Fruit fly (Drosophila melanogaster) whole organism, embryonic: ENCODE measurements around the gene Dpy-30L1.

ENCODE experiments used
- Blimp-1 ChIP-seq: fragments of 200-800 bp; sonication (Bioruptor generic); optimal IDR thresholded peaks from 3 replicates; lab custom pipeline; 2018; ENCODE audit warnings: missing biosample characterization, missing genetic modification characterization, mild to moderate bottlenecking, moderate library complexity, missing genetic modification reagents
- CG10147 ChIP-seq: fragments of 200-800 bp; sonication (Bioruptor generic); optimal IDR thresholded peaks from 2 replicates; lab custom pipeline; 2019; ENCODE audit warnings: missing biosample characterization, mild to moderate bottlenecking, missing genetic modification characterization, moderate library complexity
- CG10267 ChIP-seq: fragments of 200-800 bp; sonication (Bioruptor generic); optimal IDR thresholded peaks from 2 replicates; lab custom pipeline; 2018; ENCODE audit warnings: missing biosample characterization, mild to moderate bottlenecking, missing genetic modification characterization, moderate library complexity
- CG10462 ChIP-seq: fragments of 200-800 bp; sonication (Bioruptor generic); optimal IDR thresholded peaks from 2 replicates; lab custom pipeline; 2016; ENCODE audit warnings: missing biosample characterization, missing genetic modification characterization
- CG11093 ChIP-seq: fragments of 200-800 bp; sonication (Bioruptor generic); IDR thresholded peaks from 3 replicates; pipeline ENCODE4 v1.3.6; 2022; ENCODE audit warnings: missing biosample characterization, missing genetic modification characterization
- CG11696 ChIP-seq: fragments of 200-800 bp; sonication (Bioruptor generic); IDR thresholded peaks from 2 replicates; pipeline ENCODE4 v1.3.6; 2022; ENCODE audit warnings: missing biosample characterization, missing genetic modification characterization
- CG12155 ChIP-seq: fragments of 200-800 bp; sonication (Bioruptor generic); optimal IDR thresholded peaks from 3 replicates; lab custom pipeline; 2016; ENCODE audit warnings: missing biosample characterization, missing genetic modification characterization
- CG12769 ChIP-seq: fragments of 200-800 bp; sonication (Bioruptor generic); optimal IDR thresholded peaks from 2 replicates; lab custom pipeline; 2019; ENCODE audit warnings: missing biosample characterization, mild to moderate bottlenecking, missing genetic modification characterization, moderate library complexity
- CG13296 ChIP-seq: fragments of 200-800 bp; sonication (Bioruptor generic); optimal IDR thresholded peaks from 3 replicates; lab custom pipeline; 2018; ENCODE audit warnings: missing biosample characterization, mild to moderate bottlenecking, missing genetic modification characterization
- CG1529 ChIP-seq: fragments of 200-800 bp; sonication (Bioruptor generic); optimal IDR thresholded peaks from 3 replicates; lab custom pipeline; 2018; ENCODE audit warnings: missing biosample characterization, missing genetic modification characterization
- CG17359 ChIP-seq: fragments of 200-800 bp; sonication (Bioruptor generic); optimal IDR thresholded peaks from 3 replicates; lab custom pipeline; 2018; ENCODE audit warnings: missing biosample characterization, mild to moderate bottlenecking, missing genetic modification characterization, moderate library complexity
- CG18619 ChIP-seq: fragments of 200-800 bp; sonication (Bioruptor generic); optimal IDR thresholded peaks from 3 replicates; lab custom pipeline; 2017; ENCODE audit warnings: missing biosample characterization, mild to moderate bottlenecking, missing genetic modification characterization
- CG30020 ChIP-seq: fragments of 200-800 bp; optimal IDR thresholded peaks from 2 replicates; lab custom pipeline; 2019; ENCODE audit warnings: missing biosample characterization, mild to moderate bottlenecking, missing genetic modification characterization, moderate library complexity
- CG3065 ChIP-seq: fragments of 200-800 bp; sonication (Bioruptor generic); optimal IDR thresholded peaks from 2 replicates; lab custom pipeline; 2016; ENCODE audit warnings: missing biosample characterization, missing genetic modification characterization
- CG5180 ChIP-seq: fragments of 200-800 bp; sonication (Bioruptor generic); optimal IDR thresholded peaks from 3 replicates; lab custom pipeline; 2017; ENCODE audit warnings: missing biosample characterization, missing genetic modification characterization, mild to moderate bottlenecking, moderate library complexity, missing genetic modification reagents
- CG6654 ChIP-seq: fragments of 200-800 bp; sonication (Bioruptor generic); optimal IDR thresholded peaks from 2 replicates; lab custom pipeline; 2017; ENCODE audit warnings: missing biosample characterization, mild to moderate bottlenecking, missing genetic modification characterization
- CG6791 ChIP-seq: fragments of 200-800 bp; sonication (Bioruptor generic); IDR thresholded peaks from 3 replicates; pipeline ENCODE4 v1.3.6; 2022; ENCODE audit warnings: missing biosample characterization, missing genetic modification characterization; ENCODE audit not compliant: partially characterized antibody
- CG8388 ChIP-seq: fragments of 200-800 bp; sonication (Bioruptor generic); optimal IDR thresholded peaks from 2 replicates; lab custom pipeline; 2019; ENCODE audit warnings: missing biosample characterization, mild to moderate bottlenecking, missing genetic modification characterization, moderate library complexity
- CG8765 ChIP-seq: fragments of 200-800 bp; sonication (Bioruptor generic); IDR thresholded peaks from 2 replicates; pipeline ENCODE4 v1.3.6; 2022; ENCODE audit warnings: missing biosample characterization, missing genetic modification characterization
- CHES-1-like ChIP-seq: fragments of 200-800 bp; sonication (Bioruptor generic); optimal IDR thresholded peaks from 2 replicates; lab custom pipeline; 2016; ENCODE audit warnings: missing biosample characterization, missing genetic modification characterization
- D19B ChIP-seq: fragments of 200-800 bp; sonication (Bioruptor generic); optimal IDR thresholded peaks from 2 replicates; lab custom pipeline; 2017; ENCODE audit warnings: missing biosample characterization, mild to moderate bottlenecking, missing genetic modification characterization
- Hmr ChIP-seq: fragments of 200-800 bp; sonication (Bioruptor generic); optimal IDR thresholded peaks from 3 replicates; lab custom pipeline; 2017; ENCODE audit warnings: mild to moderate bottlenecking, missing biosample characterization, missing genetic modification reagents, missing genetic modification characterization
- Lpt ChIP-seq: fragments of >200 bp; optimal IDR thresholded peaks from 2 replicates; lab custom pipeline; 2018; ENCODE audit warnings: missing biosample characterization, missing genetic modification characterization
- Ravus ChIP-seq: fragments of 200-800 bp; sonication (Bioruptor generic); IDR thresholded peaks from 2 replicates; pipeline ENCODE4 v1.3.6; 2022; ENCODE audit warnings: missing biosample characterization, missing genetic modification characterization
- Rfx ChIP-seq: fragments of 200-800 bp; sonication (Bioruptor generic); IDR thresholded peaks from 2 replicates; pipeline ENCODE4 v1.3.6; 2022; ENCODE audit warnings: missing biosample characterization, missing genetic modification characterization
- Sry-δ ChIP-seq: fragments of 200-800 bp; sonication (Bioruptor generic); optimal IDR thresholded peaks from 2 replicates; lab custom pipeline; 2016; ENCODE audit warnings: missing biosample characterization, missing genetic modification characterization
- Taf1 ChIP-seq: fragments of 200-800 bp; sonication (Bioruptor generic); IDR thresholded peaks from 2 replicates; pipeline ENCODE4 v1.3.6; 2022; ENCODE audit warnings: missing biosample characterization, missing genetic modification characterization
- Trl ChIP-seq, 3 experiments: fragments of >200 bp in 2 of 3; fragments of 200-800 bp in 1 of 3; sonication (Bioruptor generic) in 1 of 3; optimal IDR thresholded peaks; 2 replicates in 1 of 3; 3 replicates in 2 of 3; lab custom pipeline; 2016 to 2017; ENCODE audit warnings: missing biosample characterization in 1 of 3, missing genetic modification characterization in 1 of 3
- cg ChIP-seq: fragments of 200-800 bp; sonication (Bioruptor generic); optimal IDR thresholded peaks from 3 replicates; lab custom pipeline; 2019; ENCODE audit warnings: missing biosample characterization, mild to moderate bottlenecking, missing genetic modification characterization, moderate library complexity
- chinmo ChIP-seq: fragments of 200-800 bp; sonication (Bioruptor generic); IDR thresholded peaks from 4 replicates; pipeline ENCODE4 v1.3.6; 2022; ENCODE audit warnings: missing biosample characterization, missing genetic modification characterization; ENCODE audit not compliant: partially characterized antibody
- crc ChIP-seq: fragments of 200-800 bp; sonication (Bioruptor generic); optimal IDR thresholded peaks from 2 replicates; lab custom pipeline; 2016; ENCODE audit warnings: missing biosample characterization, missing genetic modification characterization
- dpn ChIP-seq, 2 experiments: fragments of 200-800 bp; sonication (Bioruptor generic); optimal IDR thresholded peaks; 3 replicates each; lab custom pipeline; 2016; ENCODE audit warnings: missing biosample characterization in 2 of 2, missing genetic modification characterization in 2 of 2
- emc ChIP-seq: fragments of 200-800 bp; sonication (Bioruptor generic); optimal IDR thresholded peaks from 2 replicates; lab custom pipeline; 2016; ENCODE audit warnings: missing biosample characterization, missing genetic modification characterization
- exex ChIP-seq: fragments of 200-800 bp; sonication (Bioruptor generic); optimal IDR thresholded peaks from 4 replicates; lab custom pipeline; 2018; ENCODE audit warnings: missing biosample characterization, mild to moderate bottlenecking, missing genetic modification characterization, moderate library complexity
- ftz-f1 ChIP-seq: fragments of 200-800 bp; sonication (Bioruptor generic); optimal IDR thresholded peaks from 2 replicates; lab custom pipeline; 2016; ENCODE audit warnings: missing biosample characterization, missing genetic modification characterization
- hb ChIP-seq: fragments of 200-800 bp; sonication (Bioruptor generic); IDR thresholded peaks from 3 replicates; pipeline ENCODE4 v1.3.6; 2022; ENCODE audit warnings: missing biosample characterization, missing genetic modification characterization; ENCODE audit not compliant: partially characterized antibody
- kah ChIP-seq: fragments of 200-800 bp; sonication (Bioruptor generic); optimal IDR thresholded peaks from 2 replicates; lab custom pipeline; 2018; ENCODE audit warnings: missing biosample characterization, mild to moderate bottlenecking, missing genetic modification characterization
- lilli ChIP-seq: fragments of 200-800 bp; sonication (Bioruptor generic); optimal IDR thresholded peaks from 3 replicates; lab custom pipeline; 2016; ENCODE audit warnings: missing biosample characterization, missing genetic modification characterization
- lov ChIP-seq, 2 experiments: fragments of 200-800 bp in 1 of 2; fragments of >200 bp in 1 of 2; sonication (Bioruptor generic) in 1 of 2; IDR thresholded peaks in 1 of 2; optimal IDR thresholded peaks in 1 of 2; 2 replicates in 1 of 2; 3 replicates in 1 of 2; pipeline versions ENCODE4 v1.3.6 to Lab custom; 2017 to 2022; ENCODE audit warnings: missing biosample characterization in 1 of 2, missing genetic modification characterization in 1 of 2
- mam ChIP-seq: fragments of 200-800 bp; sonication (Bioruptor generic); optimal IDR thresholded peaks from 3 replicates; lab custom pipeline; 2016; ENCODE audit warnings: missing biosample characterization, missing genetic modification characterization
- nmo ChIP-seq: fragments of 200-800 bp; sonication (Bioruptor generic); optimal IDR thresholded peaks from 2 replicates; lab custom pipeline; 2018; ENCODE audit warnings: missing biosample characterization, mild to moderate bottlenecking, missing genetic modification characterization, moderate library complexity
- pho ChIP-seq: fragments of 200-800 bp; sonication (Bioruptor generic); optimal IDR thresholded peaks from 2 replicates; lab custom pipeline; 2016; ENCODE audit warnings: missing biosample characterization, missing genetic modification characterization
- pros ChIP-seq: fragments of 200-800 bp; sonication (Bioruptor generic); optimal IDR thresholded peaks from 3 replicates; lab custom pipeline; 2019; ENCODE audit warnings: missing biosample characterization, mild to moderate bottlenecking, missing genetic modification characterization, moderate library complexity
- sim ChIP-seq: fragments of 200-800 bp; sonication (Bioruptor generic); IDR thresholded peaks from 2 replicates; pipeline ENCODE4 v1.3.6; 2022; ENCODE audit warnings: missing biosample characterization, missing genetic modification characterization
- tll ChIP-seq, 2 experiments: fragments of 200-800 bp in 1 of 2; fragments of >200 bp in 1 of 2; sonication (Bioruptor generic) in 1 of 2; optimal IDR thresholded peaks; 2 replicates each; lab custom pipeline; 2017 to 2019; ENCODE audit warnings: missing biosample characterization in 2 of 2, missing genetic modification characterization in 2 of 2, mild to moderate bottlenecking in 1 of 2, moderate library complexity in 1 of 2
- twi ChIP-seq: fragments of 200-800 bp; optimal IDR thresholded peaks from 2 replicates; lab custom pipeline; 2019; ENCODE audit warnings: missing biosample characterization, mild to moderate bottlenecking, missing genetic modification characterization, moderate library complexity
- unc-4 ChIP-seq: fragments of 200-800 bp; sonication (Bioruptor generic); IDR thresholded peaks from 2 replicates; pipeline ENCODE4 v1.3.6; 2022; ENCODE audit warnings: missing biosample characterization, missing genetic modification characterization; ENCODE audit not compliant: partially characterized antibody
- vvl ChIP-seq: fragments of 200-800 bp; sonication (Bioruptor generic); IDR thresholded peaks from 2 replicates; pipeline ENCODE4 v1.3.6; 2022; ENCODE audit warnings: missing biosample characterization, missing genetic modification characterization

Gene Dpy-30L1

DNA sequence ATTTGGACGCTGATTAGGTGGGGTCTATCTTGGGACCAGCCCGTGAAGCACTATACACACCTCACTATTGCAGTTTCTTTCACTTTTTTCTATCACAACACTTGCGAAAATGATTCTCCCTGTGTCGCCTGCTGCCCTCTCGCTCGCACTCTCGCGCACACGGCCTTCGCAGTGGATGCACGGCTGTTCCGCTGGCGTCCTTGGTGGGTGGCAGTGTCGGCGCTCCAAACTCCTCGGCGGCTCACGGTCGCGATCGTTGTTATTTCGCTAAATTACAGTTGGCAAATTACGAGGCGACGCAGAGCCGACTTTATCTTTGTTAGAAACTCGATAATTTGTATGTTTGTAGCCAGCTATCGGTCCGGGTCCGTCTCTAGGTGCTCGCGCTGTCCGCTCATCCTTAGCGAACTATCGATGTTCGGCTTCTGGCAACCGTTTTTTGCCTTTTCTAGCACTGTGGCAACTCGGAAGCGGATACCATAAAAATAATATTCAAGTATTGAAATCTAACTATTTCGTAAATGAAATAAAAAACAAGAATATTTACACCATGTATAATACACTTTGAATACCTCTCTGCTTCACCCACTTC lies 35.2 kb downstream of the Dpy-30L1 start, which contains the start of gene Ubc2 (continued):
- TF ChIP-seq lilli (GFP tag; lab: Kevin White, UChicago) = peak; percentile 63
- peak; percentile 85 for TF ChIP-seq CG6791 (GFP tag; lab: Robert Waterston, UW)
- TF ChIP-seq Blimp-1 (GFP tag; lab: Kevin White, UChicago) = no peak
- no peak for TF ChIP-seq exex
- TF ChIP-seq hb = peak; percentile 73
- no peak for TF ChIP-seq Hmr (GFP tag; lab: Kevin White, UChicago)
- no peak for TF ChIP-seq CG13296 (GFP tag; lab: Kevin White, UChicago)
- TF ChIP-seq nmo (GFP tag; lab: Kevin White, UChicago) = peak; percentile 52
- TF ChIP-seq ftz-f1 (GFP tag; lab: Kevin White, UChicago) = peak; percentile 80
- TF ChIP-seq pho = peak; percentile 46
- peak; percentile 15 for TF ChIP-seq CG12155 (GFP tag; lab: Kevin White, UChicago)
- no peak for TF ChIP-seq Ravus (GFP tag; lab: Robert Waterston, UW)
- TF ChIP-seq chinmo (GFP tag; lab: Robert Waterston, UW) = 0 out of 4 replicates have a peak, but pooled peaks have one; percentile 7
- TF ChIP-seq CG30020 (tag; lab: Kevin White, UChicago) = peak; percentile 35
- TF ChIP-seq CG10147 (GFP tag; lab: Kevin White, UChicago) = no peak
- no peak for TF ChIP-seq emc (GFP tag; lab: Kevin White, UChicago)
- no peak for TF ChIP-seq Lpt
- no peak for TF ChIP-seq CG6654 (GFP tag; lab: Kevin White, UChicago)
- no peak for TF ChIP-seq CG10462 (GFP tag; lab: Kevin White, UChicago)
- TF ChIP-seq CG11696 (GFP tag; lab: Robert Waterston, UW) = no peak
- TF ChIP-seq CG3065 (GFP tag; lab: Kevin White, UChicago) = no peak
- TF ChIP-seq D19B (GFP tag; lab: Kevin White, UChicago) = no peak
- TF ChIP-seq tll (GFP tag; optimal IDR thresholded peaks at IDR 0.05; lab: Kevin White, UChicago) = no peak
- TF ChIP-seq CG11093 (GFP tag; lab: Robert Waterston, UW) = no peak
- peak; percentile 61 for TF ChIP-seq vvl (GFP tag; lab: Robert Waterston, UW)
- no peak for TF ChIP-seq CG8388 (GFP tag; lab: Kevin White, UChicago)
- no peak for TF ChIP-seq kah (GFP tag; lab: Kevin White, UChicago)
- no peak for TF ChIP-seq CG12769 (tag; lab: Kevin White, UChicago)
- no peak for TF ChIP-seq sim (GFP tag; lab: Robert Waterston, UW)
- no peak for TF ChIP-seq Trl (optimal IDR thresholded peaks at IDR 0.05; lab: Kevin White, UChicago)
- peak; percentile 22 for TF ChIP-seq Trl (GFP tag; optimal IDR thresholded peaks at IDR 0.05; lab: Kevin White, UChicago)
- no peak for TF ChIP-seq CG5180
- peak in 1 of 2 experiments; percentile 47 for TF ChIP-seq dpn (GFP tag; optimal IDR thresholded peaks at IDR 0.05; lab: Kevin White, UChicago)
- TF ChIP-seq twi (tag; lab: Kevin White, UChicago) = no peak
- TF ChIP-seq Taf1 (GFP tag; lab: Robert Waterston, UW) = no peak
- TF ChIP-seq Sry-δ (GFP tag; lab: Kevin White, UChicago) = peak; percentile 98
- TF ChIP-seq CG17359 (tag; lab: Kevin White, UChicago) = no peak
- TF ChIP-seq crc (GFP tag; lab: Kevin White, UChicago) = no peak
- TF ChIP-seq Rfx (GFP tag; lab: Robert Waterston, UW) = peak; percentile 60
- no peak for TF ChIP-seq cg (GFP tag; lab: Kevin White, UChicago)
- no peak for TF ChIP-seq CG18619 (GFP tag; lab: Kevin White, UChicago)
- peak; percentile 43 for TF ChIP-seq mam (GFP tag; lab: Kevin White, UChicago)
- peak; percentile 55 for TF ChIP-seq CG10267 (tag; lab: Kevin White, UChicago)
- peak; percentile 33 for TF ChIP-seq CHES-1-like (GFP tag; lab: Kevin White, UChicago)
- TF ChIP-seq lov (optimal IDR thresholded peaks at IDR 0.05; lab: Kevin White, UChicago) = no peak
- no peak for TF ChIP-seq lov (GFP tag; IDR thresholded peaks at IDR 0.05; lab: Robert Waterston, UW)
- no peak for TF ChIP-seq CG1529 (GFP tag; lab: Kevin White, UChicago)
- TF ChIP-seq pros = no peak
- TF ChIP-seq CG8765 (GFP tag; lab: Robert Waterston, UW) = no peak
- peak; percentile 82 for TF ChIP-seq unc-4
